Fruit fly (Drosophila melanogaster): ENCODE measurements around the gene Ugt37D1.

The Ugt37D1 gene

DNA sequence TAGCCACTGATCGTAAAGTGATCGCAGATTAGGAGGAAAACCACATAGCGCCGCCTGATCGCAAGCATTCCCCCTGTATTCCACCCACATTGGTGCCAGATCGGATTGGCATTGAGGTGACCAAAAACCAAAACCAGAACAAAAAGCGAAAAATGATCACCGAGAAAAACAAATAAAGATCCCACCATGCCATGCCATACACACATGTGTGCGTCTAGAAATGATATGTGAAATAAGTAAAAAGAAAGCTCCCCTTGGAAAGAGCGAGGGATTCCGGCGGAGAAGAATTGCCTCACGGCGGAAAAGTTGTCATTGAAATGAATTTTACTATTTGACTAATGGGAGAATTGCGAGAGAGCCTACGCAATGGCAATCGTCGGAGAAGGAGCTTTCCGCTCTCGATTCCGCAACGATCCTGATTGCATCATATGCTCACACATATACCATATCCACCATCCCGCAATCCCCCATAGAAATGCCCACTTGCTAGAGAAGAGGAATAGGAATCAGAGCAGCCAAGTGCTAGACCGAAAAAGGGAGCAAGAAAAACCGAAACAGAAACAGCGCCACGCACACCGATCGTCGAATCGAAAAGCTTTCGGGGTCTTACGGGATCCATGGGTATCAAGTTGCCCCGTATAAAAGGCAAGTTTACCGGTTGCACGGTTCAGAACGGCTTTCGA lies 32.6 kb upstream of the Ugt37D1 start, which contains the start of gene Mhc:
Gene Mhc (plus strand): TSS at position 497 of the 683 bp plus-strand sequence.
- TF ChIP-seq Hr96 (GFP tag; optimal IDR thresholded peaks at IDR 0.05) (no peak), Clk (GFP tag; optimal IDR thresholded peaks at IDR 0.05) (no peak), CG7101 (tag; optimal IDR thresholded peaks at IDR 0.05) (no peak)

DNA sequence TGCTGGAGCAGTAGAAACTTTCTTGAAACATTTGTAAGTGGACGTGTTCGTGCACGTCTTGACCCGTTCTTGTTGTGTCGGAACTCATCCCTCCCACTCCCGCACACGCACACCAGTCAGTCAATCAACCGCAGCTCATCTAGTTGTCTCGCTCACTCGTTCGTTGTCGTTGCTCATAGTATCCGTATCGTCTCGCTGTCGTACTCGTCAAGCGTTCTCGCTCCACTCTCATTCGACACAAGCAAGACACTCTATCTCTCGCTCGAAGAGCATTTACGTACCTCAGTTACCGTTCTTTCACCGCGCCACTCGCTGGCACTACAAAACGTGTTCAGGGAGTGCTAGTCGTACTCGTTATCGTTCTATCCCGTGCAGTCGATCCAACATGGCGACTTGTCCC lies 11.3 kb upstream of the Ugt37D1 start:
- TF ChIP-seq Clk (GFP tag; optimal IDR thresholded peaks at IDR 0.05), result no peak
- TF ChIP-seq pad (GFP tag; optimal IDR thresholded peaks at IDR 0.05), result no peak
- TF ChIP-seq kay (GFP tag; ENCODE audit: borderline replicate concordance), result no peak
- no peak for TF ChIP-seq tj (GFP tag; optimal IDR thresholded peaks at IDR 0.05)
- TF ChIP-seq CG33017 (tag; optimal IDR thresholded peaks at IDR 0.05), result no peak
- TF ChIP-seq CG7045 (GFP tag; optimal IDR thresholded peaks at IDR 0.05), result no peak
- no peak for TF ChIP-seq Hr96 (GFP tag; optimal IDR thresholded peaks at IDR 0.05)
- no peak for TF ChIP-seq Mnt (GFP tag; optimal IDR thresholded peaks at IDR 0.05)
- no peak for TF ChIP-seq CG12768 (GFP tag; optimal IDR thresholded peaks at IDR 0.05)
- TF ChIP-seq CG1620 (GFP tag; optimal IDR thresholded peaks at IDR 0.05), result no peak
- TF ChIP-seq cnc (optimal IDR thresholded peaks at IDR 0.05), result no peak
- no peak for TF ChIP-seq bab1 (GFP tag; optimal IDR thresholded peaks at IDR 0.05)
- TF ChIP-seq toe (GFP tag; optimal IDR thresholded peaks at IDR 0.05), result no peak
- no peak for TF ChIP-seq Crg-1 (GFP tag; optimal IDR thresholded peaks at IDR 0.05)
- TF ChIP-seq CG14711 (tag; optimal IDR thresholded peaks at IDR 0.05), result no peak
- no peak for TF ChIP-seq ovo (GFP tag; optimal IDR thresholded peaks at IDR 0.05)
- no peak for TF ChIP-seq CG7101 (tag; optimal IDR thresholded peaks at IDR 0.05)
- TF ChIP-seq CG5204 (GFP tag; optimal IDR thresholded peaks at IDR 0.05), result no peak
- TF ChIP-seq cic (GFP tag; optimal IDR thresholded peaks at IDR 0.05), result no peak

DNA sequence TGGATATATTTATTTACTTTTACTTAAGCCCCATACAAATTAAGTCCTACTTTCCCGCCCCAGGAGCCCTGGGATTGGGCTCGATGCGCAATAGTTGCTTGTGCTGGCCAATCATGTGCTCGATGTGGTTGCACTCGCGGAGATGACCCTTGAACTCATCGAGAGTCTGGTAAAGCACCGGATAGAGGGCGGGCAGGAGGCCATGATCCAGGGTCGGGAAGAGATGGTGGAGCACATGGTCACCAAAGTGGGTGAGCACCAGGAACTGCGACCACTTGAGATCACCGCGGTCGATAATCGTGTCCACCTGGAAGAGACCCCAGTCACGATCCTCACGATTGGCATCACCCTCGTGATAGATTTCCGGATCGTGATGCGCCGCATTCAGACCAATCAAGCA lies 9.9 kb upstream of the Ugt37D1 start:
- TF ChIP-seq Hr96 (GFP tag; optimal IDR thresholded peaks at IDR 0.05) (no peak), Crg-1 (GFP tag; optimal IDR thresholded peaks at IDR 0.05) (no peak), CG7045 (GFP tag; optimal IDR thresholded peaks at IDR 0.05) (no peak), kay (GFP tag; ENCODE audit: borderline replicate concordance) (peak; percentile 2), cic (GFP tag; optimal IDR thresholded peaks at IDR 0.05) (no peak)

DNA sequence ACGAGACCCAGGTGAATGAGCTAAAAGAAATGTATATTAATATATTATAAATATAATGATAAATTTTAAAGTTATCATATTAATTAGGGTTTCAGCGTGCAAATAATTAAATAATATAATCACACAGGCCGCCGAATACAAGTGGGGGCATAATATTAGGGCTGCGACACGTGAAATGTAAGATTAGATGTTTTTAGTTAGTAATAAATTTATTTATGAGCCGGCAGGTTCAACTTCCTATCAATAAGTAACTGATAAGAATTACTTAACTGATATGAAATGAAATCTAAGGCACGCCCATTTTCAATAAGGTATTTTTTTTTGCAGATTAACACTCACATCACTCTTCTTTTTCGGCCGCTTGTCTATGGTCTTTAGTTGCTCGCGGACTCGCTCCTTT lies 8.9 kb upstream of the Ugt37D1 start:
- no peak for TF ChIP-seq CG33017 (tag; optimal IDR thresholded peaks at IDR 0.05)
- no peak for TF ChIP-seq Clk (GFP tag; optimal IDR thresholded peaks at IDR 0.05)
- no peak for TF ChIP-seq cnc (optimal IDR thresholded peaks at IDR 0.05)
- TF ChIP-seq pad (GFP tag; optimal IDR thresholded peaks at IDR 0.05), result no peak
- TF ChIP-seq cic (GFP tag; optimal IDR thresholded peaks at IDR 0.05), result no peak
- no peak for TF ChIP-seq bab1 (GFP tag; optimal IDR thresholded peaks at IDR 0.05)
- TF ChIP-seq toe (GFP tag; optimal IDR thresholded peaks at IDR 0.05), result no peak
- no peak for TF ChIP-seq CG11617 (GFP tag; optimal IDR thresholded peaks at IDR 0.05)
- TF ChIP-seq CG14711 (tag; optimal IDR thresholded peaks at IDR 0.05), result no peak
- TF ChIP-seq kay (GFP tag; ENCODE audit: borderline replicate concordance), result no peak
- TF ChIP-seq CG1620 (GFP tag; optimal IDR thresholded peaks at IDR 0.05), result no peak
- no peak for TF ChIP-seq CG5204 (GFP tag; optimal IDR thresholded peaks at IDR 0.05)
- no peak for TF ChIP-seq CG12768 (GFP tag; optimal IDR thresholded peaks at IDR 0.05)
- no peak for TF ChIP-seq Crg-1 (GFP tag; optimal IDR thresholded peaks at IDR 0.05)
- TF ChIP-seq ovo (GFP tag; optimal IDR thresholded peaks at IDR 0.05), result no peak
- no peak for TF ChIP-seq CG7045 (GFP tag; optimal IDR thresholded peaks at IDR 0.05)
- TF ChIP-seq Mnt (GFP tag; optimal IDR thresholded peaks at IDR 0.05), result no peak
- no peak for TF ChIP-seq Hr96 (GFP tag; optimal IDR thresholded peaks at IDR 0.05)
- no peak for TF ChIP-seq CG7101 (tag; optimal IDR thresholded peaks at IDR 0.05)

DNA sequence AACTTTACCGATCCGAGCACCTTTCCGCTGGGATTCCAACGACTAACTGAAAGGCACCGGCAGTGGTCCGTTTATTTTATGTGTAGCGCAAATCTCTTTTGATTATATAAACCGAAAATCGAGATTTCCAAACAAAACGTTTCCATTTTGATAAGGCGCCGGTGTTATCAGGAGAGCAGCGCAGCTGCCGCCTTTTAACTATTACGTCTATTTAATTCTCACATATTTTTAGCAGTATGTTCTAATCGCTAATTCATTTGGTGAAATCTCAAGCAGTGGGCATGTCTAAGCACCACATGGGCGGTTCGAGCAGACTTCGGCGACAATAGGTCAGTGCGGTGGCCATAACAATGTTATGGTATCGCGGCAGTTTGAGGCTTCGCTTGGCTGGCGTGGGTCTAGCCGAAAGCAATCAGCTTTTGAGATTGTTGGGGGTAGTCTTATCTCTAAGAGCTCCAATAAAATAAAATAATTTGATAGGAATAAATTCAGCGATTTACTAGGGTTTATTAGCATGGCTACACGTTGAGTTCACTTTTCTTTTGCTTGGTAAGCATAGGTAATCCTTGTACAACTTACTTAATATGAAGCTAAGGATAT lies 8.1 kb upstream of the Ugt37D1 start, which contains the start of gene Cyt-b5-r:
Gene Cyt-b5-r (minus strand): TSS at position 51 of the 600 bp plus-strand sequence.
- TF ChIP-seq cic (GFP tag; optimal IDR thresholded peaks at IDR 0.05), result peak; percentile 5
- no peak for TF ChIP-seq kay (GFP tag; ENCODE audit: borderline replicate concordance)
- TF ChIP-seq bab1 (GFP tag; optimal IDR thresholded peaks at IDR 0.05), result no peak
- no peak for TF ChIP-seq CG1620 (GFP tag; optimal IDR thresholded peaks at IDR 0.05)
- TF ChIP-seq Mnt (GFP tag; optimal IDR thresholded peaks at IDR 0.05), result peak; percentile 6

DNA sequence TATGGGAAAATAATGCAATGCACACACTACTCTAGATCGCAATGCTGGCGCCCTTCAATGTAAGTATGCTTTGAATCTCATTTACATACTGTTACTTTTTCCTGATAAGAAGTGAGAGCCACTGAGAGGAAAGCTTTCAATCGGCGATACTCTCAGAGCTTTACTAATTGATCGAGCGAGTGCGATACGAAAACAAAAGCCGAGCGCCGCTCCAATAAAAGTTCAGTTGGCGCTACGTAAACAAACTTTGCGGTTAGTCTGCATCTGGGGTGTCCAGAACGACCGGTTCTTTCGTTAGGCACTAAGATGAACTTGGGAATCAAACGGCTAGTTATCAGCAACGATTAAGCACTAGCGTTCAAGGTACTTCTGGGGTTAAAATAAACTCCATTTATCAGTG lies 7.5 kb upstream of the Ugt37D1 start, which contains the start of gene CG17928:
Gene CG17928 (plus strand): TSS at position 224 of the 400 bp plus-strand sequence.
- TF ChIP-seq kay (GFP tag; ENCODE audit: borderline replicate concordance) (peak; percentile 74), cic (GFP tag; optimal IDR thresholded peaks at IDR 0.05) (no peak)

DNA sequence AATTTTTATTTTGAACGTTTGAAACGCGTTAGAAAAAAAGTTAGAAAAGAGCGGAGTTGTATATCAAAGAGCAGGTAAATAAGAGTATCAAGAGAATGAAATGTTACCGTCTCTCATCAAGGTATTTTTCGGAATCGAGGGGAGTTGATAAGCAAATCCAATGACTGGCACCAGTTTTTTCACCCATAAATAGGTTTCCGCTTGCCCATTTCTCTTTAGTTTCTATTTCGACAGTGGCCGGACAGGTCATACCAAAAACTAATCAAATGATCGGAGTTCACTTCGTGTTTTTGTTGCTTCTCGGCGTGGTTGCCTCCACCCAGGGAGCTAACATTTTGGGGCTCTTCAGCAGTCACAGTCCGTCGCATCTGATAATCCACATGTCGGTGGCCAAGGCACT lies 4.9 kb upstream of the Ugt37D1 start, which contains the start of gene Ugt37C2:
Gene Ugt37C2 (plus strand): TSS at position 242 of the 400 bp plus-strand sequence.
- TF ChIP-seq CG7045 (GFP tag; optimal IDR thresholded peaks at IDR 0.05) (no peak), toe (GFP tag; optimal IDR thresholded peaks at IDR 0.05) (no peak), CG33017 (tag; optimal IDR thresholded peaks at IDR 0.05) (no peak), cic (GFP tag; optimal IDR thresholded peaks at IDR 0.05) (no peak), CG11617 (GFP tag; optimal IDR thresholded peaks at IDR 0.05) (no peak), Crg-1 (GFP tag; optimal IDR thresholded peaks at IDR 0.05) (no peak), cnc (optimal IDR thresholded peaks at IDR 0.05) (no peak), tj (GFP tag; optimal IDR thresholded peaks at IDR 0.05) (no peak), bab1 (GFP tag; optimal IDR thresholded peaks at IDR 0.05) (no peak), kay (GFP tag; ENCODE audit: borderline replicate concordance) (no peak), CG12768 (GFP tag; optimal IDR thresholded peaks at IDR 0.05) (no peak), CG14711 (tag; optimal IDR thresholded peaks at IDR 0.05) (no peak), Hr96 (GFP tag; optimal IDR thresholded peaks at IDR 0.05) (no peak), Mnt (GFP tag; optimal IDR thresholded peaks at IDR 0.05) (no peak), CG5204 (GFP tag; optimal IDR thresholded peaks at IDR 0.05) (no peak), CG1620 (GFP tag; optimal IDR thresholded peaks at IDR 0.05) (no peak), Clk (GFP tag; optimal IDR thresholded peaks at IDR 0.05) (no peak)

All from whole organism, adult.